Worm (Caenorhabditis elegans) whole organism, L1 larva: Measurements from ENCODE around the gene F29A7.4.

Experiments
- alr-1 ChIP-seq: fragments of 200-800 bp; sonication (Bioruptor generic); optimal IDR thresholded peaks from 2 replicates; lab custom pipeline; 2018; ENCODE audit warnings: borderline replicate concordance, mild to moderate bottlenecking, missing genetic modification characterization, missing compliant biosample characterization
- aly-2 ChIP-seq: fragments of 150-350 bp; optimal IDR thresholded peaks from 2 replicates; lab custom pipeline; 2014; ENCODE audit warnings: missing biosample characterization, missing genetic modification characterization
- ceh-8 ChIP-seq: fragments of 200-800 bp; sonication (Bioruptor generic); optimal IDR thresholded peaks from 2 replicates; lab custom pipeline; 2018; ENCODE audit warnings: mild to moderate bottlenecking, missing genetic modification characterization, moderate library complexity, missing compliant biosample characterization
- ceh-82 ChIP-seq, 3 experiments: fragments of 150-350 bp in 1 of 3; sonication (generic microtip) in 2 of 3; optimal IDR thresholded peaks; 2 replicates each; lab custom pipeline; 2014 to 2017; ENCODE audit warnings: missing biosample characterization in 3 of 3, missing genetic modification characterization in 3 of 3
- efl-1 ChIP-seq, 4 experiments: fragments of 150-350 bp; optimal IDR thresholded peaks in 3 of 4; peaks in 1 of 4; 1 replicate in 1 of 4; 2 replicates in 3 of 4; lab custom pipeline; 2014; ENCODE audit warnings: missing biosample characterization in 2 of 4, missing genetic modification characterization in 2 of 4, missing genetic modification reagents in 2 of 4
- efl-3 ChIP-seq: fragments of 200-800 bp; sonication (Bioruptor generic); optimal IDR thresholded peaks from 2 replicates; lab custom pipeline; 2018; ENCODE audit warnings: mild to moderate bottlenecking, missing genetic modification characterization, missing compliant biosample characterization
- egl-27 ChIP-seq, 2 experiments: fragments of 150-350 bp in 1 of 2; sonication (generic microtip); optimal IDR thresholded peaks; 3 replicates each; lab custom pipeline; 2017 to 2018; ENCODE audit warnings: missing biosample characterization in 2 of 2, missing genetic modification characterization in 2 of 2, missing genetic modification reagents in 2 of 2
- elt-2 ChIP-seq: sonication (generic microtip); optimal IDR thresholded peaks from 2 replicates; lab custom pipeline; 2016; ENCODE audit warnings: missing genetic modification characterization, mild to moderate bottlenecking, inconsistent platforms, missing compliant biosample characterization, missing genetic modification reagents
- fkh-10 ChIP-seq: sonication (generic microtip); optimal IDR thresholded peaks from 2 replicates; lab custom pipeline; 2017; ENCODE audit warnings: missing biosample characterization, missing genetic modification reagents, missing genetic modification characterization
- fkh-8 ChIP-seq: sonication (generic microtip); optimal IDR thresholded peaks from 2 replicates; lab custom pipeline; 2016; ENCODE audit warnings: mild to moderate bottlenecking, missing genetic modification characterization, missing compliant biosample characterization
- hlh-17 ChIP-seq: fragments of 200-800 bp; sonication (Bioruptor generic); optimal IDR thresholded peaks from 2 replicates; lab custom pipeline; 2018; ENCODE audit warnings: missing genetic modification characterization, mild to moderate bottlenecking, missing compliant biosample characterization, moderate library complexity, borderline replicate concordance
- isw-1 ChIP-seq: fragments of 200-800 bp; sonication (Bioruptor generic); IDR thresholded peaks from 2 replicates; pipeline ENCODE4 v1.3.6; 2022; ENCODE audit warnings: missing genetic modification characterization, missing compliant biosample characterization
- lin-14 ChIP-seq: fragments of 200-800 bp; sonication (Bioruptor generic); optimal IDR thresholded peaks from 2 replicates; lab custom pipeline; 2018; ENCODE audit warnings: mild to moderate bottlenecking, missing genetic modification characterization, moderate library complexity, missing compliant biosample characterization
- lin-35 ChIP-seq, 2 experiments: fragments of 150-350 bp; optimal IDR thresholded peaks; 2 replicates each; lab custom pipeline; 2014; ENCODE audit warnings: missing biosample characterization in 2 of 2, missing genetic modification characterization in 2 of 2, missing genetic modification reagents in 2 of 2
- lin-39 ChIP-seq: fragments of 150-350 bp; optimal IDR thresholded peaks from 2 replicates; lab custom pipeline; 2014; ENCODE audit warnings: missing biosample characterization, missing genetic modification reagents, missing genetic modification characterization
- lir-3 ChIP-seq: sonication (generic microtip); optimal IDR thresholded peaks from 2 replicates; lab custom pipeline; 2016; ENCODE audit warnings: mild to moderate bottlenecking, missing genetic modification characterization, moderate library complexity, missing compliant biosample characterization; ENCODE audit not compliant: poor library complexity
- lsy-2 ChIP-seq, 2 experiments: fragments of 150-350 bp; optimal IDR thresholded peaks; 2 replicates each; lab custom pipeline; 2014; ENCODE audit warnings: missing biosample characterization in 2 of 2, missing genetic modification characterization in 2 of 2
- mdl-1 ChIP-seq, 2 experiments: fragments of 150-350 bp; optimal IDR thresholded peaks; 2 replicates each; lab custom pipeline; 2014 to 2017; ENCODE audit warnings: missing biosample characterization in 2 of 2, missing genetic modification characterization in 2 of 2, inconsistent platforms in 1 of 2
- nhr-20 ChIP-seq: sonication (generic microtip); optimal IDR thresholded peaks from 2 replicates; lab custom pipeline; 2016; ENCODE audit warnings: mild to moderate bottlenecking, missing genetic modification characterization, missing compliant biosample characterization
- nhr-237 ChIP-seq: fragments of 150-350 bp; optimal IDR thresholded peaks from 2 replicates; lab custom pipeline; 2014; ENCODE audit warnings: missing biosample characterization, missing genetic modification characterization
- nhr-47 ChIP-seq: sonication (generic microtip); optimal IDR thresholded peaks from 2 replicates; lab custom pipeline; 2016; ENCODE audit warnings: mild to moderate bottlenecking, missing genetic modification characterization, moderate library complexity, missing compliant biosample characterization
- nhr-90 ChIP-seq: sonication (generic microtip); optimal IDR thresholded peaks from 2 replicates; lab custom pipeline; 2016; ENCODE audit warnings: mild to moderate bottlenecking, missing genetic modification characterization, missing compliant biosample characterization; ENCODE audit not compliant: poor library complexity
- skn-1 ChIP-seq: fragments of 150-350 bp; optimal IDR thresholded peaks from 2 replicates; lab custom pipeline; 2014; ENCODE audit warnings: missing biosample characterization, missing genetic modification characterization
- snpc-4 ChIP-seq: fragments of 150-350 bp; optimal IDR thresholded peaks from 2 replicates; lab custom pipeline; 2014; ENCODE audit warnings: missing biosample characterization, missing genetic modification characterization
- sox-4 ChIP-seq: sonication (generic microtip); optimal IDR thresholded peaks from 2 replicates; lab custom pipeline; 2016; ENCODE audit warnings: missing genetic modification characterization, missing compliant biosample characterization
- sptf-1 ChIP-seq: fragments of 150-350 bp; optimal IDR thresholded peaks from 2 replicates; lab custom pipeline; 2014; ENCODE audit warnings: missing biosample characterization, missing genetic modification characterization
- sup-37 ChIP-seq: fragments of 200-800 bp; sonication (Bioruptor generic); optimal IDR thresholded peaks from 2 replicates; lab custom pipeline; 2018; ENCODE audit warnings: mild to moderate bottlenecking, missing genetic modification characterization, missing compliant biosample characterization
- swsn-7 ChIP-seq: sonication (generic microtip); optimal IDR thresholded peaks from 2 replicates; lab custom pipeline; 2016; ENCODE audit warnings: missing genetic modification characterization, missing compliant biosample characterization
- tbx-2 ChIP-seq: sonication (generic microtip); optimal IDR thresholded peaks from 2 replicates; lab custom pipeline; 2016; ENCODE audit warnings: missing genetic modification characterization, missing compliant biosample characterization
- unc-130 ChIP-seq: fragments of 150-350 bp; optimal IDR thresholded peaks from 2 replicates; lab custom pipeline; 2017; ENCODE audit warnings: missing biosample characterization, missing genetic modification characterization, inconsistent platforms
- unc-30 ChIP-seq: sonication (generic microtip); optimal IDR thresholded peaks from 2 replicates; lab custom pipeline; 2017; ENCODE audit warnings: missing biosample characterization, missing genetic modification characterization
- unc-62 ChIP-seq: fragments of 150-350 bp; optimal IDR thresholded peaks from 2 replicates; lab custom pipeline; 2014; ENCODE audit warnings: missing biosample characterization, missing genetic modification reagents, missing genetic modification characterization
- vab-15 ChIP-seq: sonication (generic microtip); optimal IDR thresholded peaks from 2 replicates; lab custom pipeline; 2017; ENCODE audit warnings: missing genotype, mild to moderate bottlenecking, missing genetic modification characterization, missing compliant biosample characterization
- xbp-1 ChIP-seq: sonication (generic microtip); optimal IDR thresholded peaks from 2 replicates; lab custom pipeline; 2016; ENCODE audit warnings: missing genetic modification characterization, missing compliant biosample characterization
- ztf-4 ChIP-seq: fragments of 150-350 bp; optimal IDR thresholded peaks from 2 replicates; lab custom pipeline; 2014; ENCODE audit warnings: missing biosample characterization, missing genetic modification characterization

F29A7.4 gene

ce11 chrII:2736156-2736728 lies 13.6 kb upstream of the F29A7.4 start, which contains the start of gene T05A8.8:
T05A8.8 (plus strand) TSS chrII:2736678.
- TF ChIP-seq sptf-1 = no peak
- TF ChIP-seq efl-1 (optimal IDR thresholded peaks at IDR 0.05; lab: Kevin White, UChicago) = no peak
- peak in 1 of 2 experiments; percentile 60 for TF ChIP-seq efl-1 (GFP tag; optimal IDR thresholded peaks at IDR 0.05 in 1 of 2; lab: Kevin White, UChicago)

- no peak for TF ChIP-seq efl-1 (optimal IDR thresholded peaks at IDR 0.05; lab: Kevin White, UChicago)
- peak in 1 of 2 experiments; percentile 68 for TF ChIP-seq efl-1 (GFP tag; optimal IDR thresholded peaks at IDR 0.05 in 1 of 2; lab: Kevin White, UChicago)
- TF ChIP-seq unc-62 (GFP tag; lab: Kevin White, UChicago) = no peak
- TF ChIP-seq alr-1 (tag; lab: Kevin White, UChicago) = no peak
- TF ChIP-seq lin-39 (tag; lab: Kevin White, UChicago) = no peak
- TF ChIP-seq nhr-237 = no peak
These were observed 12.9 kb upstream of the F29A7.4 start for ce11 chrII:2736938-2737337.

ce11 chrII:2739619-2740018 lies 10.2 kb upstream of the F29A7.4 start, which contains the start of gene T05A8.6:
T05A8.6 (minus strand) TSS chrII:2739719.
- no peak for TF ChIP-seq vab-15
- no peak for TF ChIP-seq lir-3 (tag; lab: Kevin White, UChicago)
- no peak for TF ChIP-seq fkh-10 (GFP tag; lab: Kevin White, UChicago)
- TF ChIP-seq sup-37 (GFP tag; lab: Kevin White, UChicago) = no peak
- no peak for TF ChIP-seq snpc-4
- TF ChIP-seq tbx-2 = no peak
- TF ChIP-seq lsy-2 (tag; optimal IDR thresholded peaks at IDR 0.05; lab: Kevin White, UChicago) = no peak
- TF ChIP-seq fkh-8 = no peak
- no peak for TF ChIP-seq egl-27 (tag; optimal IDR thresholded peaks at IDR 0.05; lab: Kevin White, UChicago)
- TF ChIP-seq nhr-90 (tag; lab: Kevin White, UChicago) = no peak
- TF ChIP-seq lin-14 (GFP tag; lab: Kevin White, UChicago) = no peak
- no peak for TF ChIP-seq isw-1
- TF ChIP-seq skn-1 (tag; lab: Kevin White, UChicago) = no peak
- no peak for TF ChIP-seq ceh-82 (tag; optimal IDR thresholded peaks at IDR 0.05; lab: Kevin White, UChicago)

ce11 chrII:2741405-2741804 lies 8.4 kb upstream of the F29A7.4 start:
- no peak for TF ChIP-seq fkh-10 (GFP tag; lab: Kevin White, UChicago)
- no peak for TF ChIP-seq elt-2 (tag; lab: Kevin White, UChicago)
- no peak for TF ChIP-seq mdl-1 (tag; optimal IDR thresholded peaks at IDR 0.05; lab: Kevin White, UChicago)
- TF ChIP-seq nhr-47 = no peak
- TF ChIP-seq hlh-17 = no peak
- TF ChIP-seq ceh-8 (GFP tag; lab: Kevin White, UChicago) = peak; percentile 21
- TF ChIP-seq swsn-7 (tag; lab: Kevin White, UChicago) = no peak

- no peak for TF ChIP-seq unc-30 (tag; lab: Kevin White, UChicago)
- no peak for TF ChIP-seq efl-3 (GFP tag; lab: Kevin White, UChicago)
- no peak for TF ChIP-seq vab-15
- TF ChIP-seq nhr-20 (tag; lab: Kevin White, UChicago) = no peak
- no peak for TF ChIP-seq aly-2 (tag; lab: Kevin White, UChicago)
- no peak for TF ChIP-seq lin-35 (GFP tag; optimal IDR thresholded peaks at IDR 0.05; lab: Kevin White, UChicago)
- TF ChIP-seq sox-4 = no peak
- no peak for TF ChIP-seq nhr-237
- TF ChIP-seq mdl-1 (tag; optimal IDR thresholded peaks at IDR 0.05; lab: Kevin White, UChicago) = no peak
- no peak for TF ChIP-seq sptf-1
- no peak for TF ChIP-seq ztf-4 (tag; lab: Kevin White, UChicago)
- no peak for TF ChIP-seq xbp-1
- TF ChIP-seq unc-62 (GFP tag; lab: Kevin White, UChicago) = no peak
- no peak for TF ChIP-seq unc-130 (tag; lab: Kevin White, UChicago)
- no peak for TF ChIP-seq tbx-2
These were observed 7.5 kb upstream of the F29A7.4 start, which contains the start of gene T05A8.7 for ce11 chrII:2742251-2742650. T05A8.7 (minus strand) TSS chrII:2742351.
